Worm (Caenorhabditis elegans): Measurements from ENCODE around the gene che-11.
A peak's percentile ranks its signal among the peaks of the same experiment; 100 is the strongest.

The che-11 gene

DNA sequence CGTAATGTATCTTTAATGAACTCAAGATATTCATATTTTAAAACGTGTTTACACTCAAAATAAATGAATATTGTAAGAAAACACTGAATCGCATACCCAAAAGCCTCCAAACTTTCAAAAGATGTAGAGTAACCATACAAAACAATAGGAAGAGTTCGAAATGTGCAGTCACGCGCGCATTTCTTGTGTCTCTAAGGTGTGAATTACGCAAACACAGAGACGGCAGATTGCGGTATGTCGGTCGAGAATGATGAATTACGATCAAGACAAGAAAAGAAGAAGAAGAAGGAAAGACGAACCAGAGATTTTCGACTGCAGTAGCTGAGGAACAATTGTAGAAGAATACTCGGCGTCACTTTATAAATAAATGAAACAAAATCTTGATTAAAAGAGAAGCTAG, 39.1 kb downstream of the che-11 start, which contains the start of gene lhpp-1:
Gene lhpp-1 (minus strand): TSS at position 354 of the 400 bp plus-strand sequence.
- TF ChIP-seq hlh-30 (tag; optimal IDR thresholded peaks at IDR 0.05; ENCODE audit: insufficient read depth) (peak; percentile 55), nfya-1 (tag; optimal IDR thresholded peaks at IDR 0.05) (no peak), unc-55 (GFP tag; optimal IDR thresholded peaks at IDR 0.05) (peak; percentile 33), sox-2 (GFP tag; IDR thresholded peaks at IDR 0.05) (no peak)

DNA sequence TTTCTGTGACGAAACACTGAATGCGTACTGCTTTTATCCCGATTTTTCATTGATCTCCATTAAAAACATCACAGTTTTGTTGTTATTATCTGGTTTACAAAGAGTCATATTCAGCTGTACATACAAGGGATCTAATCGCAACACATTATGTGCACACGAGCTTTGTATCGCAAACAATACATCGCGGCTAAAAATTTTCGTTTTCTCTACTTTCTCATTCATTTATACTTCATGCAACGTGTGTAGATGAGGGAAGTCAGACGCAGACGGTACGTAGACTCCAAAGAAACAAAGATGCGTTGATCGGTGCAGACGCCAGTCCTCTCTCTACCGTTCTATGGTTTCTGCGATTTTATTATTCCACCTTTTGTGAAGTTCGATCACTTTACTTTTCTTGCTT, 43.7 kb downstream of the che-11 start, which contains the start of gene nhr-136:
Gene nhr-136 (plus strand): TSS at position 301 of the 400 bp plus-strand sequence.
- TF ChIP-seq ttx-3 (tag; optimal IDR thresholded peaks at IDR 0.05): no peak
- TF ChIP-seq K02D7.2 (tag; optimal IDR thresholded peaks at IDR 0.05): no peak

DNA sequence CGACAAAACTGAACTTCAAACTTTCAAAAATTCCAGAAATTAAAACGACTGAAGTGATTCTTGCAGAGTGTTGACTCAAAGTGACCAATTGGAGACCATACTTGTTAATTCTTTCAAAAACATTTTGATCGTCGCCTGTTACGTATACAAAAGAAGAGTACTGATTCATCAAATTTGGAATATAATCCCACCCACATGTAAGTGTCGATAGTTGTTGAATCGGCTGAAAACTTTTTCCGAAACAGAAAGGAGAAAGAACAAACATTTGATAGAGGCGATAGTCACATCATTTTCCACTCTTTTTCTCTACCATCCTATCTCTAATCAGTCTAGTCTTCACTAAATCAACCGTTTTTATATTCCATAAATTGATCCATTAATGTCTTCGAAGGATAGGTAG, 46.6 kb downstream of the che-11 start, which contains the start of gene nhr-153:
Gene nhr-153 (plus strand): TSS at position 301 of the 400 bp plus-strand sequence.
- TF ChIP-seq zip-5 (tag; optimal IDR thresholded peaks at IDR 0.05): no peak
- no peak for TF ChIP-seq ceh-30 (tag; optimal IDR thresholded peaks at IDR 0.05)
- no peak for TF ChIP-seq K02D7.2 (tag; optimal IDR thresholded peaks at IDR 0.05)
- TF ChIP-seq tbx-7 (tag; optimal IDR thresholded peaks at IDR 0.05): no peak
- TF ChIP-seq ceh-31 (tag; optimal IDR thresholded peaks at IDR 0.05): no peak
- no peak for TF ChIP-seq nhr-232 (tag; optimal IDR thresholded peaks at IDR 0.05)
- TF ChIP-seq ref-2 (tag; optimal IDR thresholded peaks at IDR 0.05): no peak
- no peak for TF ChIP-seq odd-2 (tag; optimal IDR thresholded peaks at IDR 0.05)

DNA sequence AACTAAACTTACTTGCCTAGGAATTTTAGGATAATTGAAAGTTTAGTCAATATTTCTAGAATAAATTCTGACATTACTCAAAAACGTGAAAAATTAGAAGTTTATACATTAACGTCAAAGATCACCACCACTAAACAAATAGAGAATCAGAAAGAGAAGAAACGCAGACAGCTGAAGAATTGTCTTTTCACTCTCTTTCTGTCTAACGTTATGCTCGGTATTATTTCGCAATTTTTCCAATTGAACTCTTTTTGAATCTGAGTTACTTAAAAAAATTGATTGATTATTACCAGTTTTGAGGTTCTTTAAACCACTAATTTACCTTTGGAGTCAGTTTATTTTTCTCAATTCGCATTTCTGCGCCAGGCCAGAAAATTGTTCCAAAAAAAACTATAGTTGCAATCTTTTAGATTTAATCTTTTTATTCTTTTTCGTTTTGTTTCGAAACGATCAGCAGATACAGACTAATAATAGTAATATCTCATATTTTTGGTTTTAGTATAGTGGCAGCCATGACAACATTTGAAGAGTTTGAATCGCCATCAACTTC, 49.6 kb downstream of the che-11 start, which contains the start of gene nhr-154:
Gene nhr-154 (plus strand): TSS at position 500 of the 550 bp plus-strand sequence.
- TF ChIP-seq hlh-6 (tag; optimal IDR thresholded peaks at IDR 0.05) (no peak), sox-4 (tag; optimal IDR thresholded peaks at IDR 0.05) (no peak), npax-4 (tag; optimal IDR thresholded peaks at IDR 0.05) (no peak), dve-1 (tag; optimal IDR thresholded peaks at IDR 0.05) (no peak), nhr-11 (tag; optimal IDR thresholded peaks at IDR 0.05) (no peak), odd-2 (tag; optimal IDR thresholded peaks at IDR 0.05) (no peak)

DNA sequence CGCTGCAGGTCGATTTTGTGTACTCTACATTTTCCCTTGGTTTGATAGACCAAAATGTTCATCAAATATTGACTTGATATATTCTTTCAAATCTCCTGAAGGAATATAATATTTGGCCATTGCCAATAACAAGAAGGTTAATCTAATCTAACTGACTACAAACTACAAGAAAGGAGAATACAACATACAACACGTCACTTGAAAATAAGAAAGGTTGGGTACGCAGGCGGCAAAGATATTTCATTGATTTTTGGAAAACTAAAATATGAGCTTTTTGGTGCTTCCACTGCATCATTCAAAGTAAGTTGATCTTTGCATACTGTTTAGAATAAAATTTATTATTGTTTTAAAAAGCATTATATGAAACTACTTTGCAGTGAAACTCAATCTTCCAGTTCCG, 52.4 kb downstream of the che-11 start, which contains the start of gene nhr-209:
Gene nhr-209 (plus strand): TSS at position 27 of the 400 bp plus-strand sequence.
- no peak for TF ChIP-seq ceh-2 (tag; optimal IDR thresholded peaks at IDR 0.05)
- no peak for TF ChIP-seq C38D4.7 (GFP tag; optimal IDR thresholded peaks at IDR 0.05)
- TF ChIP-seq Y22D7AL.16 (tag; optimal IDR thresholded peaks at IDR 0.05): no peak
- no peak for TF ChIP-seq ceh-48 (tag; optimal IDR thresholded peaks at IDR 0.05)
- TF ChIP-seq hlh-8 (tag; optimal IDR thresholded peaks at IDR 0.05): no peak
- no peak for TF ChIP-seq ceh-22 (tag; optimal IDR thresholded peaks at IDR 0.05)

DNA sequence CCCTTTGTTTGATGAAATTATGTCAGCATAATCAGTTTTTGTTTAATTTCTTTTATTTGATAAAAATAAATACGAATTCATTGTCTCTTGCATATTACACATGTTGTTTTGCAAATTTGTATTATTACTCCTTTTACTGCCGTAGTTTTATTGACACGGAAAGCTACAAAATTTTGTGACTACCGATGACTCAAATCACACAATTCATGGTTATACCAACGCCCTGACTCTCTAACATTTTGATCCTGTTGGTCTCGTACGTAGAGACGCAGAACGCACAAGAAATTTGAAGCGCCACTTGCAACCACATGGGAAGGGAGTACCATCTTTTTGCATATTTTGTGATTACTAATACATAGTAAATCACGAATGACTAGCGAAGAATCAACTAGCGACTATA, 54.6 kb downstream of the che-11 start, which contains the start of gene nhr-207:
Gene nhr-207 (plus strand): TSS at position 282 of the 400 bp plus-strand sequence.
- TF ChIP-seq unc-55 (GFP tag; optimal IDR thresholded peaks at IDR 0.05) (no peak), ceh-34 (tag; optimal IDR thresholded peaks at IDR 0.05) (no peak), K02D7.2 (tag; optimal IDR thresholded peaks at IDR 0.05) (no peak), nhr-11 (tag; optimal IDR thresholded peaks at IDR 0.05) (no peak), ceh-18 (tag; optimal IDR thresholded peaks at IDR 0.05) (no peak), lin-11 (tag; optimal IDR thresholded peaks at IDR 0.05) (no peak), F13H6.1 (tag; optimal IDR thresholded peaks at IDR 0.05) (no peak), hlh-15 (tag; optimal IDR thresholded peaks at IDR 0.05) (no peak), K09A11.1 (tag; optimal IDR thresholded peaks at IDR 0.05; ENCODE audit: insufficient read depth) (no peak), elt-2 (tag; optimal IDR thresholded peaks at IDR 0.05) (no peak), eyg-1 (tag; optimal IDR thresholded peaks at IDR 0.05) (no peak), ztf-16 (tag; optimal IDR thresholded peaks at IDR 0.05) (no peak), fkh-10 (GFP tag; optimal IDR thresholded peaks at IDR 0.05) (no peak), ama-1 (optimal IDR thresholded peaks at IDR 0.05) (no peak)

Data from whole organism, late embryonic.